Worm (Caenorhabditis elegans): Measurements from ENCODE around the gene ogdh-1.

ogdh-1 gene

ce11 chrIV:4742480-4742879 is 38.7 kb upstream of the ogdh-1 start:
- TF ChIP-seq unc-62 (GFP tag; optimal IDR thresholded peaks at IDR 0.05) (no peak), nhr-12 (tag; optimal IDR thresholded peaks at IDR 0.05) (no peak), fkh-2 (tag; optimal IDR thresholded peaks at IDR 0.05) (no peak), daf-12 (tag; optimal IDR thresholded peaks at IDR 0.05) (no peak), nhr-76 (tag; optimal IDR thresholded peaks at IDR 0.05) (no peak), egl-5 (tag; optimal IDR thresholded peaks at IDR 0.05) (no peak)

ce11 chrIV:4737258-4737657 is 33.4 kb upstream of the ogdh-1 start, which contains the start of gene fbxb-78:
TSS of gene fbxb-78 (plus strand) at chrIV:4737558.
- TF ChIP-seq elt-1 (tag; optimal IDR thresholded peaks at IDR 0.05) (no peak), fos-1 (tag; optimal IDR thresholded peaks at IDR 0.05) (no peak)

ce11 chrIV:4727935-4728334 is 24.1 kb upstream of the ogdh-1 start:
- peak; percentile 73 for TF ChIP-seq nhr-11 (tag; optimal IDR thresholded peaks at IDR 0.05)
- peak; percentile 72 for TF ChIP-seq nfya-1 (tag; optimal IDR thresholded peaks at IDR 0.05; ENCODE audit: insufficient read depth)
- peak; percentile 83 for TF ChIP-seq nhr-23 (tag; optimal IDR thresholded peaks at IDR 0.05)
- TF ChIP-seq lin-15B (tag; optimal IDR thresholded peaks at IDR 0.05), result peak; percentile 84
- peak; percentile 84 for TF ChIP-seq R02D3.7 (tag; optimal IDR thresholded peaks at IDR 0.05)
- TF ChIP-seq ceh-82 (tag; optimal IDR thresholded peaks at IDR 0.05), result peak; percentile 10
- peak; percentile 10 for TF ChIP-seq jun-1 (tag; optimal IDR thresholded peaks at IDR 0.05)
- peak; percentile 79 for TF ChIP-seq elt-2 (tag; optimal IDR thresholded peaks at IDR 0.05)
- peak; percentile 92 for TF ChIP-seq lsy-12 (tag; optimal IDR thresholded peaks at IDR 0.05)
- peak; percentile 88 for TF ChIP-seq nhr-43 (tag; optimal IDR thresholded peaks at IDR 0.05; ENCODE audit: poor library complexity, severe bottlenecking)
- TF ChIP-seq nhr-77 (tag; optimal IDR thresholded peaks at IDR 0.05), result peak; percentile 60
- TF ChIP-seq snpc-4 (tag; optimal IDR thresholded peaks at IDR 0.05), result peak; percentile 54
- TF ChIP-seq nhr-25 (tag; optimal IDR thresholded peaks at IDR 0.05), result peak; percentile 51
- peak; percentile 22 for TF ChIP-seq pha-4 (tag; optimal IDR thresholded peaks at IDR 0.05)
- TF ChIP-seq ZK546.5 (tag; optimal IDR thresholded peaks at IDR 0.05), result peak; percentile 46
- peak; percentile 40 for TF ChIP-seq ceh-28 (tag; optimal IDR thresholded peaks at IDR 0.05)
- TF ChIP-seq tbx-2 (tag; optimal IDR thresholded peaks at IDR 0.05), result peak; percentile 88

ce11 chrIV:4725478-4725920 is 21.7 kb upstream of the ogdh-1 start:
- TF ChIP-seq tbx-2 (tag; optimal IDR thresholded peaks at IDR 0.05) (peak; percentile 77), nhr-77 (tag; optimal IDR thresholded peaks at IDR 0.05) (peak; percentile 37), nhr-11 (tag; optimal IDR thresholded peaks at IDR 0.05) (peak; percentile 77), ceh-28 (tag; optimal IDR thresholded peaks at IDR 0.05) (peak; percentile 70), elt-2 (tag; optimal IDR thresholded peaks at IDR 0.05) (peak; percentile 73), nhr-25 (tag; optimal IDR thresholded peaks at IDR 0.05) (peak; percentile 43), nfya-1 (tag; optimal IDR thresholded peaks at IDR 0.05; ENCODE audit: insufficient read depth) (peak; percentile 58), lsy-12 (tag; optimal IDR thresholded peaks at IDR 0.05) (peak; percentile 88), lin-15B (tag; optimal IDR thresholded peaks at IDR 0.05) (peak; percentile 60), nhr-23 (tag; optimal IDR thresholded peaks at IDR 0.05) (peak; percentile 73), pha-4 (tag; optimal IDR thresholded peaks at IDR 0.05) (peak; percentile 6), ZK546.5 (tag; optimal IDR thresholded peaks at IDR 0.05) (peak; percentile 60), ztf-4 (tag; optimal IDR thresholded peaks at IDR 0.05) (peak; percentile 0), hmg-11 (tag; optimal IDR thresholded peaks at IDR 0.05) (peak; percentile 7), R02D3.7 (tag; optimal IDR thresholded peaks at IDR 0.05) (peak; percentile 76), nhr-43 (tag; optimal IDR thresholded peaks at IDR 0.05; ENCODE audit: poor library complexity, severe bottlenecking) (peak; percentile 64)

- no peak for TF ChIP-seq zag-1 (tag; optimal IDR thresholded peaks at IDR 0.05)
- TF ChIP-seq ztf-4 (tag; optimal IDR thresholded peaks at IDR 0.05), result no peak
- no peak for TF ChIP-seq mml-1 (tag; optimal IDR thresholded peaks at IDR 0.05)
- no peak for TF ChIP-seq nhr-77 (tag; optimal IDR thresholded peaks at IDR 0.05)
Observed at ce11 chrIV:4724562-4724961, 20.8 kb upstream of the ogdh-1 start, which contains the start of gene K08F11.1. TSS of gene K08F11.1 (plus strand) at chrIV:4724862.

ce11 chrIV:4723687-4724086 is 19.9 kb upstream of the ogdh-1 start:
- TF ChIP-seq ceh-16 (tag; optimal IDR thresholded peaks at IDR 0.05) (no peak), nhr-28 (tag; optimal IDR thresholded peaks at IDR 0.05) (no peak), ceh-82 (tag; optimal IDR thresholded peaks at IDR 0.05) (no peak), lin-15B (tag; optimal IDR thresholded peaks at IDR 0.05) (no peak), ceh-9 (tag; optimal IDR thresholded peaks at IDR 0.05) (no peak), snpc-4 (tag; optimal IDR thresholded peaks at IDR 0.05) (no peak), nhr-237 (tag; optimal IDR thresholded peaks at IDR 0.05) (no peak), ama-1 (optimal IDR thresholded peaks at IDR 0.05) (no peak), unc-62 (GFP tag; optimal IDR thresholded peaks at IDR 0.05) (no peak), daf-12 (tag; optimal IDR thresholded peaks at IDR 0.05) (no peak), fkh-10 (GFP tag; optimal IDR thresholded peaks at IDR 0.05) (no peak), nhr-67 (tag; optimal IDR thresholded peaks at IDR 0.05) (no peak), ztf-11 (tag; optimal IDR thresholded peaks at IDR 0.05) (no peak), mdl-1 (tag; optimal IDR thresholded peaks at IDR 0.05) (no peak), nhr-12 (tag; optimal IDR thresholded peaks at IDR 0.05) (no peak)
